Comparison of ENCODE assay signal across 3 fruit fly cellular contexts in genomic region chr3R:23445249-23445916, dm6.
TF ChIP-seq lines count a peak whose summit lies in the region.

No protein-coding gene starts in this region.

- no peak for TF ChIP-seq CTCF in whole organism, embryonic (GFP tag; optimal IDR thresholded peaks at IDR 0.05; lab: Kevin White, UChicago)

TF ChIP-seq in whole organism, embryonic, 481 proteins besides CTCF, POLR2A, EP300 and RAD21 (continues in another document):
- no peak for TF ChIP-seq Sry-δ (GFP tag; optimal IDR thresholded peaks at IDR 0.05; lab: Kevin White, UChicago)
- no peak for TF ChIP-seq gsb-n (tag; optimal IDR thresholded peaks at IDR 0.05; lab: Kevin White, UChicago)
- TF ChIP-seq BEAF-32 (GFP tag; optimal IDR thresholded peaks at IDR 0.05; lab: Kevin White, UChicago) = no peak
- no peak for TF ChIP-seq lbe (GFP tag; optimal IDR thresholded peaks at IDR 0.05; lab: Kevin White, UChicago)
- peak; percentile 10 for TF ChIP-seq Oli (tag; optimal IDR thresholded peaks at IDR 0.05; lab: Kevin White, UChicago)
- no peak for TF ChIP-seq tx (GFP tag; optimal IDR thresholded peaks at IDR 0.05; lab: Kevin White, UChicago)
- TF ChIP-seq NFAT (GFP tag; IDR thresholded peaks at IDR 0.05; lab: Robert Waterston, UW) = no peak
- no peak for TF ChIP-seq HmgD (GFP tag; optimal IDR thresholded peaks at IDR 0.05; lab: Kevin White, UChicago)
- TF ChIP-seq CG16815 (GFP tag; optimal IDR thresholded peaks at IDR 0.05; lab: Kevin White, UChicago) = peak; percentile 3
- no peak for TF ChIP-seq bbx (GFP tag; IDR thresholded peaks at IDR 0.05; lab: Robert Waterston, UW; ENCODE audit: partially characterized antibody)
- no peak for TF ChIP-seq Atf6 (GFP tag; IDR thresholded peaks at IDR 0.05; lab: Robert Waterston, UW)
- no peak for TF ChIP-seq CG11560 (tag; IDR thresholded peaks at IDR 0.05; lab: Robert Waterston, UW)
- TF ChIP-seq CG7745 (tag; optimal IDR thresholded peaks at IDR 0.05; lab: Kevin White, UChicago) = no peak
- peak; percentile 6; the same call in 1 of the 2 replicates for TF ChIP-seq ranshi (GFP tag; IDR thresholded peaks at IDR 0.05; lab: Robert Waterston, UW)
- no peak for TF ChIP-seq CG1832 (GFP tag; optimal IDR thresholded peaks at IDR 0.05; lab: Kevin White, UChicago)
- no peak for TF ChIP-seq CG17186 (GFP tag; optimal IDR thresholded peaks at IDR 0.05; lab: Kevin White, UChicago)
- TF ChIP-seq Rfx (GFP tag; IDR thresholded peaks at IDR 0.05; lab: Robert Waterston, UW) = peak; percentile 44; the same call in 1 of the 2 replicates
- TF ChIP-seq Kr (GFP tag; optimal IDR thresholded peaks at IDR 0.05; lab: Kevin White, UChicago) = no peak
- TF ChIP-seq stwl (tag; optimal IDR thresholded peaks at IDR 0.05; lab: Kevin White, UChicago) = no peak
- no peak for TF ChIP-seq Dfd (GFP tag; optimal IDR thresholded peaks at IDR 0.05; lab: Kevin White, UChicago)
- no peak for TF ChIP-seq Hr39 (optimal IDR thresholded peaks at IDR 0.05; lab: Kevin White, UChicago)
- TF ChIP-seq disco-r (GFP tag; optimal IDR thresholded peaks at IDR 0.05; lab: Kevin White, UChicago) = no peak
- TF ChIP-seq so (GFP tag; IDR thresholded peaks at IDR 0.05; lab: Robert Waterston, UW) = peak; percentile 54; the same call in 1 of the 3 replicates
- no peak for TF ChIP-seq fd3F (GFP tag; optimal IDR thresholded peaks at IDR 0.05; lab: Kevin White, UChicago)
- TF ChIP-seq CG13775 (GFP tag; optimal IDR thresholded peaks at IDR 0.05; lab: Kevin White, UChicago) = no peak
- TF ChIP-seq Stat92E (GFP tag; optimal IDR thresholded peaks at IDR 0.05; lab: Kevin White, UChicago) = no peak
- TF ChIP-seq CG15514 (GFP tag; optimal IDR thresholded peaks at IDR 0.05; lab: Kevin White, UChicago) = peak; percentile 3
- TF ChIP-seq CG12155 (GFP tag; optimal IDR thresholded peaks at IDR 0.05; lab: Kevin White, UChicago) = no peak
- no peak for TF ChIP-seq Neu2 (GFP tag; optimal IDR thresholded peaks at IDR 0.05; lab: Kevin White, UChicago; ENCODE audit: borderline replicate concordance)
- TF ChIP-seq Ets65A (GFP tag; lab: Kevin White, UChicago) = peak; percentile 80
- TF ChIP-seq CG4328 (GFP tag; optimal IDR thresholded peaks at IDR 0.05; lab: Kevin White, UChicago) = peak; percentile 26

TF ChIP-seq in whole organism, prepupa, 60 proteins besides CTCF, POLR2A, EP300 and RAD21 (continues in another document):
- TF ChIP-seq Hr4 (GFP tag; optimal IDR thresholded peaks at IDR 0.05; lab: Kevin White, UChicago) = peak; percentile 48
- TF ChIP-seq CG10631 (GFP tag; optimal IDR thresholded peaks at IDR 0.05; lab: Kevin White, UChicago) = no peak
- no peak for TF ChIP-seq CG11294 (GFP tag; IDR thresholded peaks at IDR 0.05; lab: Robert Waterston, UW)
- TF ChIP-seq CG4318 (GFP tag; optimal IDR thresholded peaks at IDR 0.05; lab: Kevin White, UChicago) = peak; percentile 40
- TF ChIP-seq CG8119 (GFP tag; IDR thresholded peaks at IDR 0.05; lab: Robert Waterston, UW) = 0 out of 3 replicates have a peak, but pooled peaks have one; percentile 31
- no peak for TF ChIP-seq CG9139 (GFP tag; optimal IDR thresholded peaks at IDR 0.05; lab: Kevin White, UChicago)
- no peak for TF ChIP-seq spab (GFP tag; optimal IDR thresholded peaks at IDR 0.05; lab: Kevin White, UChicago)
- no peak for TF ChIP-seq Eip75B (GFP tag; optimal IDR thresholded peaks at IDR 0.05; lab: Kevin White, UChicago)
- no peak for TF ChIP-seq CG3919 (GFP tag; optimal IDR thresholded peaks at IDR 0.05; lab: Kevin White, UChicago)
- TF ChIP-seq CG6276 (GFP tag; optimal IDR thresholded peaks at IDR 0.05; lab: Kevin White, UChicago) = peak; percentile 2
- no peak for TF ChIP-seq Gug (GFP tag; IDR thresholded peaks at IDR 0.05; lab: Robert Waterston, UW)
- TF ChIP-seq OdsH (GFP tag; optimal IDR thresholded peaks at IDR 0.05; lab: Kevin White, UChicago) = no peak
- TF ChIP-seq CG10669 (GFP tag; optimal IDR thresholded peaks at IDR 0.05; lab: Kevin White, UChicago) = no peak
- TF ChIP-seq esn (GFP tag; optimal IDR thresholded peaks at IDR 0.05; lab: Kevin White, UChicago) = no peak
- no peak for TF ChIP-seq net (GFP tag; optimal IDR thresholded peaks at IDR 0.05; lab: Kevin White, UChicago)
- no peak for TF ChIP-seq Sox14 (GFP tag; optimal IDR thresholded peaks at IDR 0.05; lab: Kevin White, UChicago)
- TF ChIP-seq eg (GFP tag; IDR thresholded peaks at IDR 0.05; lab: Robert Waterston, UW) = peak; percentile 39; the same call in 1 of the 3 replicates
- TF ChIP-seq CG16779 (tag; optimal IDR thresholded peaks at IDR 0.05; lab: Kevin White, UChicago) = no peak
- TF ChIP-seq dac (GFP tag; optimal IDR thresholded peaks at IDR 0.05; lab: Kevin White, UChicago) = no peak
- no peak for TF ChIP-seq CG7368 (GFP tag; optimal IDR thresholded peaks at IDR 0.05; lab: Kevin White, UChicago)
- no peak for TF ChIP-seq svp (GFP tag; lab: Kevin White, UChicago)
- TF ChIP-seq Eip78C (GFP tag; lab: Kevin White, UChicago) = peak; percentile 38
- no peak for TF ChIP-seq cyc (GFP tag; optimal IDR thresholded peaks at IDR 0.05; lab: Kevin White, UChicago)
- no peak for TF ChIP-seq fd85E (GFP tag; optimal IDR thresholded peaks at IDR 0.05; lab: Kevin White, UChicago)
- TF ChIP-seq CG6808 (GFP tag; optimal IDR thresholded peaks at IDR 0.05; lab: Kevin White, UChicago) = no peak
- peak; percentile 60 for TF ChIP-seq CG32006 (GFP tag; optimal IDR thresholded peaks at IDR 0.05; lab: Kevin White, UChicago)
- no peak for TF ChIP-seq lz (GFP tag; optimal IDR thresholded peaks at IDR 0.05; lab: Kevin White, UChicago)
- TF ChIP-seq pdm3 (GFP tag; optimal IDR thresholded peaks at IDR 0.05; lab: Kevin White, UChicago) = no peak
- no peak for TF ChIP-seq Ets21C (GFP tag; optimal IDR thresholded peaks at IDR 0.05; lab: Kevin White, UChicago)
- TF ChIP-seq Hr38 (GFP tag; optimal IDR thresholded peaks at IDR 0.05; lab: Kevin White, UChicago) = no peak
- no peak for TF ChIP-seq dsx (GFP tag; optimal IDR thresholded peaks at IDR 0.05; lab: Kevin White, UChicago; ENCODE audit: poor library complexity, severe bottlenecking)
- TF ChIP-seq Smox (GFP tag; optimal IDR thresholded peaks at IDR 0.05; lab: Kevin White, UChicago) = no peak
- TF ChIP-seq achi (GFP tag; optimal IDR thresholded peaks at IDR 0.05; lab: Kevin White, UChicago) = no peak
- no peak for TF ChIP-seq CG3032 (tag; optimal IDR thresholded peaks at IDR 0.05; lab: Kevin White, UChicago)

TF ChIP-seq in whole organism, pupa, 21 proteins besides CTCF, POLR2A, EP300 and RAD21:
- peak; percentile 43 for TF ChIP-seq CG14655 (GFP tag; optimal IDR thresholded peaks at IDR 0.05; lab: Kevin White, UChicago)
- no peak for TF ChIP-seq CG8159 (tag; optimal IDR thresholded peaks at IDR 0.05; lab: Kevin White, UChicago)
TF ChIP-seq in whole organism, pupa: peak in this region for 1.

Comparison
In these comparisons a context has a peak if more than half of its experiments do, and no peak if none do; other contexts are left out.
1. Of the 7 proteins assayed by ChIP-seq in both whole organism, embryonic and whole organism, prepupa: peak only in whole organism, embryonic: Blimp-1, CG16779, CG6854 and Sox102F; only in whole organism, prepupa: none; in both: none; in neither: 3.